Worm (Caenorhabditis elegans) whole organism, L4/young adult: ENCODE data around the gene F17A2.13.

Experiments
- W03F9.2 ChIP-seq: fragments of 150-350 bp; optimal IDR thresholded peaks from 2 replicates; lab custom pipeline; 2014; ENCODE audit warnings: missing biosample characterization, missing genetic modification characterization
- him-1 ChIP-seq: sonication (generic microtip); optimal IDR thresholded peaks from 2 replicates; lab custom pipeline; 2016; ENCODE audit warnings: missing genotype, missing genetic modification reagents, missing genetic modification characterization, missing compliant biosample characterization

DNA sequence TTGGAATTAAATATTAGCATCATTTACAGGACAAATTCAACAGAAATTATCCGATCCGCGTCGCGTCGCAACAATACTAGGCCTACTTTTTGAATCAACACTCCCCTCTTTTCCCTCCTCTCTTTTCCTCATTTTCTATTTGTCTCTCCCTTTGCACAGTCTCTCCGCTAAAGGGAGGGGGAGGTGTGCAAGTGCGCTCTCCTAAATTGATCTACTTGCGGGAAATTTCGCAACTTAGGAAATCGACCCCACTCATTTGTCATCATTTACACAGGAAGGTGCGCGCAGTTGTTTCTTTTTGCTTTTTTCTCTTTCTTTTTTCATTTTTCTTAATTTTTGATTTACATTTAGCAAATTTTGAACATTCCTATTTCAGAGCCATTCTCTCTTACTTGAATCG lies 38.5 kb upstream of the F17A2.13 start, which contains the start of gene C04B4.2:
- TF ChIP-seq W03F9.2 (tag; lab: Kevin White, UChicago) (no peak), him-1 (no peak)
